Worm (Caenorhabditis elegans) whole organism, L2 larva: Measurements from ENCODE around the gene toe-1.
A peak's percentile ranks its signal among the peaks of the same experiment; 100 is the strongest.

Experiments
- C34F6.9 ChIP-seq: fragments of 150-350 bp; optimal IDR thresholded peaks from 2 replicates; lab custom pipeline; 2014; ENCODE audit warnings: missing biosample characterization, missing genetic modification characterization
- F13H6.1 ChIP-seq: sonication (generic microtip); optimal IDR thresholded peaks from 2 replicates; lab custom pipeline; 2016; ENCODE audit warnings: missing genetic modification characterization, missing compliant biosample characterization
- R02D3.7 ChIP-seq: fragments of 150-350 bp; optimal IDR thresholded peaks from 2 replicates; lab custom pipeline; 2014; ENCODE audit warnings: missing biosample characterization, missing genetic modification characterization
- Y55F3AM.14 ChIP-seq: fragments of 200-800 bp; sonication (Bioruptor generic); optimal IDR thresholded peaks from 2 replicates; lab custom pipeline; 2018; ENCODE audit warnings: mild to moderate bottlenecking, missing genetic modification characterization, missing compliant biosample characterization
- ZK546.5 ChIP-seq: sonication (generic microtip); optimal IDR thresholded peaks from 2 replicates; lab custom pipeline; 2017; ENCODE audit warnings: missing biosample characterization, missing genetic modification characterization
- alr-1 ChIP-seq: fragments of 150-350 bp; optimal IDR thresholded peaks from 2 replicates; lab custom pipeline; 2014; ENCODE audit warnings: missing biosample characterization, missing genetic modification characterization
- aly-2 ChIP-seq: fragments of 150-350 bp; optimal IDR thresholded peaks from 2 replicates; lab custom pipeline; 2014; ENCODE audit warnings: missing biosample characterization, missing genetic modification characterization
- ama-1 ChIP-seq: fragments of 150-350 bp; optimal IDR thresholded peaks from 2 replicates; lab custom pipeline; 2018; ENCODE audit warnings: inconsistent platforms
- ceh-82 ChIP-seq: fragments of 150-350 bp; optimal IDR thresholded peaks from 2 replicates; lab custom pipeline; 2014; ENCODE audit warnings: missing biosample characterization, missing genetic modification characterization
- crh-2 ChIP-seq: sonication (generic microtip); optimal IDR thresholded peaks from 2 replicates; lab custom pipeline; 2017; ENCODE audit warnings: missing biosample characterization, missing genetic modification characterization
- dmd-4 ChIP-seq: sonication (generic microtip); optimal IDR thresholded peaks from 2 replicates; lab custom pipeline; 2017; ENCODE audit warnings: missing biosample characterization, missing genetic modification characterization
- egl-27 ChIP-seq: sonication (generic microtip); optimal IDR thresholded peaks from 3 replicates; lab custom pipeline; 2017; ENCODE audit warnings: missing biosample characterization, missing genetic modification reagents, missing genetic modification characterization
- elt-1 ChIP-seq: fragments of 150-350 bp; optimal IDR thresholded peaks from 2 replicates; lab custom pipeline; 2014; ENCODE audit warnings: missing biosample characterization, missing genetic modification characterization
- fos-1 ChIP-seq: fragments of 150-350 bp; optimal IDR thresholded peaks from 2 replicates; lab custom pipeline; 2014; ENCODE audit warnings: missing biosample characterization, missing genetic modification characterization
- lin-11 ChIP-seq: fragments of 150-350 bp; sonication (generic microtip); optimal IDR thresholded peaks from 2 replicates; lab custom pipeline; 2014; ENCODE audit warnings: missing biosample characterization, missing genetic modification characterization, inconsistent platforms, mixed read lengths
- lin-13 ChIP-seq: fragments of 150-350 bp; optimal IDR thresholded peaks from 2 replicates; lab custom pipeline; 2014; ENCODE audit warnings: missing biosample characterization, missing genetic modification reagents, missing genetic modification characterization
- lin-39 ChIP-seq: fragments of 150-350 bp; optimal IDR thresholded peaks from 2 replicates; lab custom pipeline; 2014; ENCODE audit warnings: missing biosample characterization, missing genetic modification reagents, missing genetic modification characterization
- lsy-2 ChIP-seq, 2 experiments: fragments of 150-350 bp in 1 of 2; sonication (generic microtip) in 1 of 2; optimal IDR thresholded peaks; 2 replicates each; lab custom pipeline; 2014 to 2017; ENCODE audit warnings: missing biosample characterization in 2 of 2, missing genetic modification characterization in 2 of 2
- mab-5 ChIP-seq: fragments of 150-350 bp; optimal IDR thresholded peaks from 2 replicates; lab custom pipeline; 2014; ENCODE audit warnings: missing biosample characterization, missing genetic modification characterization
- mbf-1 ChIP-seq: sonication (generic microtip); optimal IDR thresholded peaks from 2 replicates; lab custom pipeline; 2017; ENCODE audit warnings: missing biosample characterization, missing genetic modification characterization
- mdl-1 ChIP-seq, 2 experiments: fragments of 150-350 bp in 1 of 2; sonication (generic microtip) in 1 of 2; optimal IDR thresholded peaks; 2 replicates each; lab custom pipeline; 2017; ENCODE audit warnings: missing biosample characterization in 2 of 2, missing genetic modification characterization in 2 of 2
- nhr-10 ChIP-seq: sonication (generic microtip); optimal IDR thresholded peaks from 2 replicates; lab custom pipeline; 2017; ENCODE audit warnings: missing biosample characterization, missing genetic modification characterization
- nhr-11 ChIP-seq: fragments of 150-350 bp; optimal IDR thresholded peaks from 2 replicates; lab custom pipeline; 2014; ENCODE audit warnings: missing biosample characterization, missing genetic modification characterization
- nhr-21 ChIP-seq: fragments of 150-350 bp; optimal IDR thresholded peaks from 2 replicates; lab custom pipeline; 2014; ENCODE audit warnings: missing biosample characterization, missing genetic modification characterization
- nhr-23 ChIP-seq: fragments of 150-350 bp; optimal IDR thresholded peaks from 2 replicates; lab custom pipeline; 2014; ENCODE audit warnings: missing biosample characterization, missing genetic modification reagents, missing genetic modification characterization
- nhr-237 ChIP-seq: fragments of 150-350 bp; optimal IDR thresholded peaks from 2 replicates; lab custom pipeline; 2014; ENCODE audit warnings: missing biosample characterization, missing genetic modification characterization
- nhr-25 ChIP-seq: fragments of 150-350 bp; sonication (generic microtip); optimal IDR thresholded peaks from 3 replicates; lab custom pipeline; 2014; ENCODE audit warnings: missing biosample characterization, missing genetic modification characterization
- nhr-6 ChIP-seq: fragments of 150-350 bp; optimal IDR thresholded peaks from 2 replicates; lab custom pipeline; 2014; ENCODE audit warnings: missing biosample characterization, missing genetic modification characterization
- nhr-77 ChIP-seq: fragments of 150-350 bp; optimal IDR thresholded peaks from 2 replicates; lab custom pipeline; 2014; ENCODE audit warnings: missing biosample characterization, missing genetic modification characterization
- peb-1 ChIP-seq: fragments of 150-350 bp; optimal IDR thresholded peaks from 2 replicates; lab custom pipeline; 2014; ENCODE audit warnings: missing biosample characterization, missing genetic modification characterization
- sem-4 ChIP-seq: fragments of 150-350 bp; optimal IDR thresholded peaks from 2 replicates; lab custom pipeline; 2014; ENCODE audit warnings: missing biosample characterization, missing genetic modification reagents, missing genetic modification characterization
- skn-1 ChIP-seq: sonication (generic microtip); optimal IDR thresholded peaks from 2 replicates; lab custom pipeline; 2017; ENCODE audit warnings: missing biosample characterization, missing genetic modification characterization
- sma-3 ChIP-seq: sonication (generic microtip); optimal IDR thresholded peaks from 2 replicates; lab custom pipeline; 2016; ENCODE audit warnings: missing genetic modification reagents, missing genetic modification characterization, missing compliant biosample characterization
- snpc-4 ChIP-seq: fragments of 150-350 bp; optimal IDR thresholded peaks from 2 replicates; lab custom pipeline; 2014; ENCODE audit warnings: missing biosample characterization, missing genetic modification characterization
- unc-39 ChIP-seq: fragments of 150-350 bp; optimal IDR thresholded peaks from 2 replicates; lab custom pipeline; 2014; ENCODE audit warnings: missing biosample characterization, missing genetic modification characterization
- unc-62 ChIP-seq: fragments of 150-350 bp; optimal IDR thresholded peaks from 2 replicates; lab custom pipeline; 2014; ENCODE audit warnings: missing biosample characterization, missing genetic modification reagents, missing genetic modification characterization
- zag-1 ChIP-seq: fragments of 150-350 bp; optimal IDR thresholded peaks from 2 replicates; lab custom pipeline; 2014; ENCODE audit warnings: missing biosample characterization, missing genetic modification characterization
- ztf-1 ChIP-seq: fragments of 200-800 bp; sonication (Bioruptor generic); conservative IDR thresholded peaks from 2 replicates; pipeline ENCODE4 v1.3.6; 2022; ENCODE audit warnings: missing genetic modification characterization, missing compliant biosample characterization
- ztf-11 ChIP-seq: sonication (generic microtip); optimal IDR thresholded peaks from 2 replicates; lab custom pipeline; 2017; ENCODE audit warnings: missing biosample characterization, missing genetic modification characterization
- ztf-4 ChIP-seq: fragments of 150-350 bp; optimal IDR thresholded peaks from 2 replicates; lab custom pipeline; 2014; ENCODE audit warnings: missing biosample characterization, missing genetic modification characterization

The toe-1 gene

DNA sequence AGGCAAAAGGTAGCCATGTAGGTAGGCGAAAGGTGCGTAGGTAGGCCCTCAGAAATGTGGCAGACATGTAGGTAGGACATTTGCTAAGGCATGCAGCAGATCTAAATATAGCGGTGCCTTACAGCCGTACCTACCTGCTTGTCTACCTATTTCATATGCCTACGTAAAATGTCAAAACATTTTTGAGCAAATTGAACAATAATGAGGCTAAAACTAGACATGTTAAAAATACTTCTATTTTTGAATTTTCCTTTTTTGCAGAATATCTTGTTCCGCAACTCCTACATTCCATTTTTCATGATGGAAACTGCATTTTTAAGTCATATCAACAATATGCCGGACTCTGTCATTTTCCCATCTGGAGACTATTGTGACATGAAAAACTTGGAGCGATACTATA lies 9.3 kb downstream of the toe-1 start:
- TF ChIP-seq lin-11 (no peak), ztf-4 (no peak)

DNA sequence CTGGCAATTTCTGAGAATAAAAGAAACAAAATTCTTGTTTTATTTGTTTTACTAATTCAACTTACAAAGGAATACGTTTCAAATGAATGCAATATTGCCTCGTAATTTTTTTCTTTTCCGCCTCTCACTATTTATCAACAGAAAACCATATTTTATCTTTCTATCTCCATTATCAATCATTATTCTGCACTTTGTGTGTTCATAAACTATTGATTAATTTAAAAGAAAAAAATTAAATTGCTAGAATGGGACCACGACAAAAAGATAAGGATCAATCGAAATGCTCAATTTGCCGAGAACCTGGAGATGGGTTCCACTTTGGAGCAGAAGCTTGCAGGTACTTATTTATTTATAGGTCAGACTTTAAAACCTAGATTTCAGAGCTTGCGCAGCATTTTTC lies 10.2 kb downstream of the toe-1 start, which contains the start of gene nhr-273:
nhr-273 (plus strand) TSS at position 167 of the 400 bp plus-strand sequence.
- TF ChIP-seq crh-2 (tag; lab: Kevin White, UChicago) = peak; percentile 1
- TF ChIP-seq elt-1 = no peak
- peak; percentile 7 for TF ChIP-seq sma-3 (GFP tag; lab: Kevin White, UChicago)
- peak; percentile 2 for TF ChIP-seq fos-1 (tag; lab: Kevin White, UChicago)
- TF ChIP-seq nhr-10 (tag; lab: Kevin White, UChicago) = no peak

DNA sequence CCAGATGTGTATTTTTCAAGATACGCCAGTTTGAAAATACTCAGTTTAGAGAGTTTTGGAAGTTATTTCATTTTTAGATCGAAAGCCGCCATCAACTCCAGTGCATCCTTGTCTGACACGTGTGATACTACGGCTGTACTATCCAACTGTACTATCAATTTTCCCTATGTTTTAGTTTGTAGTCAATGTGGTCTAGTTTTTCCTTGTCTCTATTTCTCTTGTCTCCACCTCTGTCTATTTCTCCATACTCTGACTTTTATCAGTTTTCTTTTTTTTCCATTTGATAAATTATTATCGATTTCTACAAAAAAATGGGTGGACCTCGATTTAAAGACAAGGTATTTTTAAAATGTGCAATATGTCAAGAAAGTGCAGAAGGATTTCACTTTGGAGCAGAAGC lies 13.6 kb downstream of the toe-1 start, which contains the start of gene nhr-16:
nhr-16 (plus strand) TSS at position 205 of the 400 bp plus-strand sequence.
- TF ChIP-seq nhr-21 (tag; lab: Kevin White, UChicago) (no peak), ZK546.5 (tag; lab: Kevin White, UChicago) (no peak), Y55F3AM.14 (GFP tag; lab: Kevin White, UChicago) (no peak), skn-1 (tag; lab: Kevin White, UChicago) (no peak), nhr-23 (tag; lab: Kevin White, UChicago) (no peak), F13H6.1 (tag; lab: Kevin White, UChicago) (no peak), nhr-25 (tag; lab: Kevin White, UChicago) (no peak), zag-1 (tag; lab: Kevin White, UChicago) (no peak), nhr-10 (tag; lab: Kevin White, UChicago) (no peak), nhr-11 (tag; lab: Kevin White, UChicago) (no peak), nhr-6 (tag; lab: Kevin White, UChicago) (no peak), unc-39 (tag; lab: Kevin White, UChicago) (no peak), ztf-1 (GFP tag; lab: Robert Waterston, UW) (no peak), lsy-2 (tag; optimal IDR thresholded peaks at IDR 0.05; lab: Kevin White, UChicago) (no peak), dmd-4 (tag; lab: Kevin White, UChicago) (no peak), lin-11 (no peak), C34F6.9 (tag; lab: Kevin White, UChicago) (no peak), egl-27 (tag; lab: Kevin White, UChicago) (no peak), mab-5 (tag; lab: Kevin White, UChicago) (no peak)
- TF ChIP-seq, all 48 proteins: peak for 0

DNA sequence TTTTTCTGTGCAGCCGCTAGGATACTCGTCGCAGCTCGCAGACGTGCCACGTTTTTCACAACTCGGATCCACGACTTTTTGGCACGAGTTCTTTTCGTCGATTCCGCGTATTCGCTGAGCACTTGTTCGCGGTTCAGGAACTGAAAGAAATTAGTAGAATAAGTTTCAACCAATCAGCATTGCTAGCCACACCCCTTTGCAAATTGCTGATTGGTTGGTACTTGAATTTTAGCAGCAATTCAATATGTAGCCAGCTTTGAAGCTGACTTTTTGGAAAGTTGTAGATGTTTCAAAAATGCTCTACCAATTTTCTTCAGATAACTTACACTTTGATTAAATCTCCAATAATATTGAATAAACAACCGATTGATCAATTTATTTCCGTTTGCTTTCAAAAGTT lies 16.3 kb downstream of the toe-1 start:
- TF ChIP-seq nhr-11 (tag; lab: Kevin White, UChicago) = no peak
- no peak for TF ChIP-seq nhr-21 (tag; lab: Kevin White, UChicago)
- no peak for TF ChIP-seq nhr-10 (tag; lab: Kevin White, UChicago)
- TF ChIP-seq skn-1 (tag; lab: Kevin White, UChicago) = no peak
- TF ChIP-seq nhr-77 (tag; lab: Kevin White, UChicago) = no peak
- no peak for TF ChIP-seq alr-1 (tag; lab: Kevin White, UChicago)
- TF ChIP-seq ceh-82 (tag; lab: Kevin White, UChicago) = no peak
- no peak for TF ChIP-seq lin-11
- no peak for TF ChIP-seq lin-13 (GFP tag; lab: Kevin White, UChicago)
- no peak for TF ChIP-seq mbf-1 (tag; lab: Kevin White, UChicago)
- TF ChIP-seq elt-1 = no peak
- no peak for TF ChIP-seq unc-62 (GFP tag; lab: Kevin White, UChicago)
- TF ChIP-seq unc-39 (tag; lab: Kevin White, UChicago) = no peak
- TF ChIP-seq, all 48 proteins: peak for 0

DNA sequence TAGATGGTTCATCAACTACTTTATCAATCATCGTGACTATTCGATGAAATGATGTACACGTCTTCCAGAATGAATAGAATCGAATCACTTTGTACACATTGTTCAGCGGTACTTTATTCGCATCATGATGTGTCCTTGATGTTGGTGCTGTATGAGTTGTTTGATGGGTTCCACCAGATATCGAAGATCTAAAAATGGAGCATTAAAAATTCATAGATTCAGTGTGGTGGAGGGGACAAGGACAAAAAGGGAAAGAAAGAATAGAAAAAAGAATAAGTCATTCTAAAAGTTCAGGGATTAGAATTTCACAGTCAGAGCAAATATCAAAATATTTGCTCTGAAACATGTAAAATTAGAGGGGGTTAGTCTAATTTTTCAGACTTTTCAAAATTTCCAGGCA lies 19.8 kb downstream of the toe-1 start:
- TF ChIP-seq nhr-237 (tag; lab: Kevin White, UChicago) = no peak
- TF ChIP-seq nhr-10 (tag; lab: Kevin White, UChicago) = no peak
- no peak for TF ChIP-seq zag-1 (tag; lab: Kevin White, UChicago)

DNA sequence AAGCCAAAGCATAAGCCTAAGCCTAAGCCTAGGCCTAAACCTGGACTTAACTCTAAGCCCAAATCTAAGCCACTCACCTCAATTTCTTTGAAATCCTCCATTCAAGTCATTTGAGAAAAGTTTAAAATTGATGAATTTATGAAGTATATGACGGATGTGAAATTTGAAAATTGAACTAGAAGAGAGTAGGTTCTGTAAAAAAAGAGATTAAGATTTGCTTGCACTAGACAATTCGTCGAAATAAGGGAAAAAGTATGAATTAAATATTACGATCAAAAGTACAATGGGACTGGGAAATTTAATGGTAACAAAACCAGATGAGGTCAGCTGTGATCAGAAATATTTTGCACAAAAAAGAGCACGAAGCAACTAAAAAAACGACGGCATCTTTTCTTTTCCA lies 28.1 kb downstream of the toe-1 start, which contains the start of gene twk-2:
twk-2 (minus strand) TSS at position 101 of the 400 bp plus-strand sequence.
- no peak for TF ChIP-seq mdl-1 (tag; optimal IDR thresholded peaks at IDR 0.05; lab: Kevin White, UChicago)
- no peak for TF ChIP-seq F13H6.1 (tag; lab: Kevin White, UChicago)
- TF ChIP-seq ztf-11 (tag; lab: Kevin White, UChicago) = no peak
- TF ChIP-seq ama-1 (lab: Kevin White, UChicago) = no peak
- TF ChIP-seq nhr-6 (tag; lab: Kevin White, UChicago) = no peak
- TF ChIP-seq R02D3.7 = no peak
- TF ChIP-seq ceh-82 (tag; lab: Kevin White, UChicago) = no peak
- no peak for TF ChIP-seq snpc-4 (tag; lab: Kevin White, UChicago)
- no peak for TF ChIP-seq lin-39 (tag; lab: Kevin White, UChicago)
- no peak for TF ChIP-seq fos-1 (tag; lab: Kevin White, UChicago)
- no peak for TF ChIP-seq mab-5 (tag; lab: Kevin White, UChicago)
- TF ChIP-seq peb-1 = no peak
- TF ChIP-seq aly-2 (tag; lab: Kevin White, UChicago) = no peak
- TF ChIP-seq nhr-77 (tag; lab: Kevin White, UChicago) = no peak
- no peak for TF ChIP-seq nhr-11 (tag; lab: Kevin White, UChicago)
- TF ChIP-seq sem-4 (tag; lab: Kevin White, UChicago) = no peak
- TF ChIP-seq lsy-2 (tag; optimal IDR thresholded peaks at IDR 0.05; lab: Kevin White, UChicago) = no peak
- no peak for TF ChIP-seq C34F6.9 (tag; lab: Kevin White, UChicago)
